Fruit fly (Drosophila melanogaster) whole organism, embryonic: ENCODE measurements around the gene CG13138.
A peak's percentile ranks its signal among the peaks of the same experiment; 100 is the strongest.

Experiments
- Ada2b ChIP-seq: fragments of 200-800 bp; sonication (Bioruptor generic); IDR thresholded peaks from 2 replicates; pipeline ENCODE4 v1.3.6; 2022; ENCODE audit warnings: missing biosample characterization, missing genetic modification characterization
- CG11560 ChIP-seq: fragments of 200-800 bp; sonication (Bioruptor generic); IDR thresholded peaks from 3 replicates; pipeline ENCODE4 v1.3.6; 2022; ENCODE audit warnings: missing biosample characterization, missing genetic modification characterization
- CG11696 ChIP-seq: fragments of 200-800 bp; sonication (Bioruptor generic); IDR thresholded peaks from 2 replicates; pipeline ENCODE4 v1.3.6; 2022; ENCODE audit warnings: missing biosample characterization, missing genetic modification characterization
- CG12104 ChIP-seq: fragments of 200-800 bp; sonication (Bioruptor generic); optimal IDR thresholded peaks from 3 replicates; lab custom pipeline; 2016; ENCODE audit warnings: missing biosample characterization, missing genetic modification characterization
- CG13287 ChIP-seq: fragments of 200-800 bp; sonication (Bioruptor generic); IDR thresholded peaks from 2 replicates; pipeline ENCODE4 v1.3.6; 2022; ENCODE audit warnings: missing biosample characterization, missing genetic modification characterization; ENCODE audit not compliant: partially characterized antibody
- CG13424 ChIP-seq: fragments of 200-800 bp; sonication (Bioruptor generic); optimal IDR thresholded peaks from 2 replicates; lab custom pipeline; 2019; ENCODE audit warnings: missing biosample characterization, mild to moderate bottlenecking, missing genetic modification characterization, moderate library complexity
- CG18011 ChIP-seq: fragments of 200-800 bp; sonication (Bioruptor generic); optimal IDR thresholded peaks from 2 replicates; lab custom pipeline; 2017; ENCODE audit warnings: missing biosample characterization, missing genetic modification characterization, mild to moderate bottlenecking, moderate library complexity, missing genotype
- CG2116 ChIP-seq: fragments of 200-800 bp; sonication (Bioruptor generic); optimal IDR thresholded peaks from 3 replicates; lab custom pipeline; 2018; ENCODE audit warnings: missing biosample characterization, mild to moderate bottlenecking, missing genetic modification characterization
- CG2129 ChIP-seq: fragments of 200-800 bp; sonication (Bioruptor generic); IDR thresholded peaks from 2 replicates; pipeline ENCODE4 v1.3.6; 2022; ENCODE audit warnings: missing biosample characterization, missing genetic modification characterization; ENCODE audit not compliant: partially characterized antibody
- CG32772 ChIP-seq: fragments of 200-800 bp; sonication (Bioruptor generic); IDR thresholded peaks from 2 replicates; pipeline ENCODE4 v1.3.6; 2022; ENCODE audit warnings: missing biosample characterization, missing genetic modification characterization
- CG5180 ChIP-seq: fragments of 200-800 bp; sonication (Bioruptor generic); optimal IDR thresholded peaks from 3 replicates; lab custom pipeline; 2017; ENCODE audit warnings: missing biosample characterization, missing genetic modification characterization, mild to moderate bottlenecking, moderate library complexity, missing genetic modification reagents
- CG6272 ChIP-seq: fragments of 200-800 bp; sonication (Bioruptor generic); IDR thresholded peaks from 2 replicates; pipeline ENCODE4 v1.3.6; 2022; ENCODE audit warnings: missing biosample characterization, missing genetic modification characterization
- CG6689 ChIP-seq: fragments of 200-800 bp; sonication (Bioruptor generic); IDR thresholded peaks from 2 replicates; pipeline ENCODE4 v1.3.6; 2022; ENCODE audit warnings: missing biosample characterization, missing genetic modification characterization
- CG6765 ChIP-seq: fragments of 200-800 bp; sonication (Bioruptor generic); optimal IDR thresholded peaks from 3 replicates; lab custom pipeline; 2017; ENCODE audit warnings: missing biosample characterization, mild to moderate bottlenecking, missing genetic modification characterization
- CG9727 ChIP-seq: fragments of 200-800 bp; sonication (Bioruptor generic); optimal IDR thresholded peaks from 3 replicates; lab custom pipeline; 2017; ENCODE audit warnings: missing biosample characterization, mild to moderate bottlenecking, missing genetic modification characterization
- CG9797 ChIP-seq: fragments of 200-800 bp; sonication (Bioruptor generic); optimal IDR thresholded peaks from 3 replicates; lab custom pipeline; 2018; ENCODE audit warnings: missing biosample characterization, mild to moderate bottlenecking, missing genetic modification characterization
- CG9817 ChIP-seq: fragments of 200-800 bp; sonication (Bioruptor generic); optimal IDR thresholded peaks from 2 replicates; lab custom pipeline; 2018; ENCODE audit warnings: missing biosample characterization, mild to moderate bottlenecking, missing genetic modification characterization, moderate library complexity
- CG9932 ChIP-seq: fragments of 200-800 bp; sonication (Bioruptor generic); IDR thresholded peaks from 2 replicates; pipeline ENCODE4 v1.3.6; 2022; ENCODE audit warnings: missing biosample characterization, missing genetic modification characterization
- HHEX ChIP-seq: fragments of 200-800 bp; sonication (Bioruptor generic); optimal IDR thresholded peaks from 3 replicates; lab custom pipeline; 2017; ENCODE audit warnings: missing biosample characterization, mild to moderate bottlenecking, missing genetic modification characterization, missing genetic modification reagents
- MBD-R2 ChIP-seq: fragments of 200-800 bp; sonication (Bioruptor generic); IDR thresholded peaks from 2 replicates; pipeline ENCODE4 v1.3.6; 2022; ENCODE audit warnings: missing biosample characterization, missing genetic modification characterization
- Mad ChIP-seq: fragments of 200-800 bp; sonication (Bioruptor generic); optimal IDR thresholded peaks from 2 replicates; lab custom pipeline; 2016; ENCODE audit warnings: missing biosample characterization, missing genetic modification characterization
- Mes4 ChIP-seq: fragments of 200-800 bp; sonication (Bioruptor generic); optimal IDR thresholded peaks from 2 replicates; lab custom pipeline; 2016; ENCODE audit warnings: missing biosample characterization, missing genetic modification characterization
- Pdp1 ChIP-seq, 2 experiments: fragments of 200-800 bp; sonication (Bioruptor generic); optimal IDR thresholded peaks; 3 replicates each; lab custom pipeline; 2016; ENCODE audit warnings: missing biosample characterization in 2 of 2, missing genetic modification characterization in 2 of 2, mild to moderate bottlenecking in 1 of 2, moderate library complexity in 1 of 2
- Rfx ChIP-seq: fragments of 200-800 bp; sonication (Bioruptor generic); IDR thresholded peaks from 2 replicates; pipeline ENCODE4 v1.3.6; 2022; ENCODE audit warnings: missing biosample characterization, missing genetic modification characterization
- Six4 ChIP-seq: fragments of 200-800 bp; sonication (Bioruptor generic); optimal IDR thresholded peaks from 2 replicates; lab custom pipeline; 2016; ENCODE audit warnings: missing biosample characterization, missing genetic modification characterization
- Stat92E ChIP-seq, 3 experiments: fragments of >200 bp in 2 of 3; fragments of 200-800 bp in 1 of 3; sonication (Bioruptor generic) in 1 of 3; optimal IDR thresholded peaks; 2 replicates each; lab custom pipeline; 2017 to 2019; ENCODE audit warnings: missing biosample characterization in 3 of 3, missing genetic modification characterization in 3 of 3, mild to moderate bottlenecking in 1 of 3, moderate library complexity in 1 of 3
- Tbp ChIP-seq: fragments of >200 bp; optimal IDR thresholded peaks from 2 replicates; lab custom pipeline; 2018; ENCODE audit warnings: missing biosample characterization, missing genetic modification characterization
- Usf ChIP-seq: fragments of 200-800 bp; sonication (Bioruptor generic); optimal IDR thresholded peaks from 2 replicates; lab custom pipeline; 2017; ENCODE audit warnings: missing genotype, missing biosample characterization, missing genetic modification characterization
- Xrp1 ChIP-seq: fragments of 200-800 bp; sonication (Bioruptor generic); IDR thresholded peaks from 2 replicates; pipeline ENCODE4 v1.3.6; 2022; ENCODE audit warnings: missing biosample characterization, missing genetic modification characterization
- ab ChIP-seq: fragments of 200-800 bp; sonication (Bioruptor generic); optimal IDR thresholded peaks from 2 replicates; lab custom pipeline; 2016; ENCODE audit warnings: missing biosample characterization, missing genetic modification characterization
- bbx ChIP-seq: fragments of 200-800 bp; sonication (Bioruptor generic); IDR thresholded peaks from 2 replicates; pipeline ENCODE4 v1.3.6; 2022; ENCODE audit warnings: missing biosample characterization, missing genetic modification characterization; ENCODE audit not compliant: partially characterized antibody
- bowl ChIP-seq: fragments of 200-800 bp; sonication (Bioruptor generic); IDR thresholded peaks from 2 replicates; pipeline ENCODE4 v1.3.6; 2022; ENCODE audit warnings: missing biosample characterization, missing genetic modification characterization
- croc ChIP-seq: fragments of 200-800 bp; sonication (Bioruptor generic); conservative IDR thresholded peaks from 3 replicates; pipeline ENCODE4 v1.3.6; 2022; ENCODE audit warnings: missing biosample characterization, missing genetic modification characterization
- crp ChIP-seq, 2 experiments: fragments of 200-800 bp; sonication (Bioruptor generic); optimal IDR thresholded peaks; 2 replicates in 1 of 2; 3 replicates in 1 of 2; lab custom pipeline; 2017; ENCODE audit warnings: missing biosample characterization in 2 of 2, missing genetic modification characterization in 2 of 2, mild to moderate bottlenecking in 1 of 2, moderate library complexity in 1 of 2
- dm ChIP-seq: fragments of 200-800 bp; sonication (Bioruptor generic); optimal IDR thresholded peaks from 3 replicates; lab custom pipeline; 2016; ENCODE audit warnings: missing biosample characterization, missing genetic modification characterization
- fd102C ChIP-seq: fragments of 200-800 bp; sonication (Bioruptor generic); optimal IDR thresholded peaks from 2 replicates; lab custom pipeline; 2018; ENCODE audit warnings: missing biosample characterization, mild to moderate bottlenecking, missing genetic modification characterization, moderate library complexity
- gfzf ChIP-seq: fragments of 200-800 bp; sonication (Bioruptor generic); optimal IDR thresholded peaks from 2 replicates; lab custom pipeline; 2016; ENCODE audit warnings: missing biosample characterization, mild to moderate bottlenecking, missing genetic modification characterization, moderate library complexity
- grau ChIP-seq: fragments of 200-800 bp; optimal IDR thresholded peaks from 3 replicates; lab custom pipeline; 2019; ENCODE audit warnings: missing biosample characterization, mild to moderate bottlenecking, missing genetic modification characterization, moderate library complexity
- jigr1 ChIP-seq: fragments of 200-800 bp; sonication (Bioruptor generic); IDR thresholded peaks from 3 replicates; pipeline ENCODE4 v1.3.6; 2022; ENCODE audit warnings: missing biosample characterization, missing genetic modification characterization
- knrl ChIP-seq: fragments of 200-800 bp; sonication (Bioruptor generic); IDR thresholded peaks from 3 replicates; pipeline ENCODE4 v1.3.6; 2022; ENCODE audit warnings: missing biosample characterization, missing genetic modification characterization; ENCODE audit not compliant: partially characterized antibody
- lmd ChIP-seq: fragments of 200-800 bp; sonication (Bioruptor generic); IDR thresholded peaks from 2 replicates; pipeline ENCODE4 v1.3.6; 2022; ENCODE audit warnings: missing biosample characterization, missing genetic modification characterization
- nmo ChIP-seq: fragments of 200-800 bp; sonication (Bioruptor generic); optimal IDR thresholded peaks from 2 replicates; lab custom pipeline; 2018; ENCODE audit warnings: missing biosample characterization, mild to moderate bottlenecking, missing genetic modification characterization, moderate library complexity
- salm ChIP-seq: fragments of 200-800 bp; sonication (Bioruptor generic); optimal IDR thresholded peaks from 2 replicates; lab custom pipeline; 2018; ENCODE audit warnings: missing biosample characterization, mild to moderate bottlenecking, missing genetic modification characterization
- shn ChIP-seq: fragments of 200-800 bp; sonication (Bioruptor generic); optimal IDR thresholded peaks from 3 replicates; lab custom pipeline; 2016; ENCODE audit warnings: missing biosample characterization, missing genetic modification characterization
- sim ChIP-seq: fragments of 200-800 bp; sonication (Bioruptor generic); IDR thresholded peaks from 2 replicates; pipeline ENCODE4 v1.3.6; 2022; ENCODE audit warnings: missing biosample characterization, missing genetic modification characterization
- wek ChIP-seq: fragments of 200-800 bp; sonication (Bioruptor generic); optimal IDR thresholded peaks from 3 replicates; lab custom pipeline; 2018; ENCODE audit warnings: missing biosample characterization, mild to moderate bottlenecking, missing genetic modification characterization, moderate library complexity
- yki ChIP-seq: fragments of >200 bp; optimal IDR thresholded peaks from 3 replicates; lab custom pipeline; 2018
- z ChIP-seq: fragments of 200-800 bp; sonication (Bioruptor generic); IDR thresholded peaks from 3 replicates; pipeline ENCODE4 v1.3.6; 2022; ENCODE audit warnings: missing biosample characterization, missing genetic modification characterization

The CG13138 gene

DNA sequence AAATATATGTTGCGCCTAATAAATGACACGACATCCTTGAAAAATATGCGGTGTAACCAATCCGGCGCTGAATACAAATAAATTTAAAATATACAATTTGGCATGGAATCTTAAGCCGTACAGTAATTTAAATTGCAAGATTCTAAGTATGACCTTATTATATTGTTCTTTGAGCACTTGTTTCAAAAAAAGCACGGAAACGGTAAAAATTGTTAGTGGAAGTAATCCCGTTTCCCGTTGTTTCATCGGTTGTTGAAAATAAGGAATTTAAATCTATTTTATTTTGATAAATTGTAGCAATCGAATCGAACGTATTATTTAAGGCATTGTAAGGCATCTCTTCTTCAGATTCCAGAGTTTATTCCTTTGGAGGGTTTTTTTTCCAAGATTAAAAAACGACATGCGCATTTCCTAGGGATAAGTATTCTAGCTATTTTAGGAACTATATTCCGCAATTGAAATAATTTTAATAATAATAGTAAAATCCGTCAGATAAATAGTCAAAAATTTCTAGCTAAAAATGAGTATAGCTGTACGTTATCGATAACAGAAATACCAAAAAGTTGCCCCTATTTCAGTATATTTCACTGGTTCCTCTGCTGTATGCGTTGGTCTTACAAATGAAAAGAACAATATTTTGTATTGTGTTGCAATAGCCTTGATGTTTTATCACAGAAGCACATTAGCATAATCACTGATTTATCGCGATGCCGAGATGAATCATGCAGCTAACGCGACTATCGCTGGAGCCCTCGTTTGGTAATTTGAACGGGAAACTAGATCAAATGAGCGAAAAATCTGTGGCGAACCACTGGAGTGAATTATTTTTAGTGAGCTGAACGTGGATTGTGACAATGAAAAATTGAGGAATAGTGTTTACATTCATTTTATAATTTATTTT is 31.5 kb upstream of the CG13138 start, which contains the start of gene GATAd (continued):
- TF ChIP-seq CG6765 (GFP tag; lab: Kevin White, UChicago): no peak
- TF ChIP-seq CG11560 (tag; lab: Robert Waterston, UW): no peak
- TF ChIP-seq sim (GFP tag; lab: Robert Waterston, UW): no peak
- TF ChIP-seq CG6689 (GFP tag; lab: Robert Waterston, UW): peak; percentile 6; the same call in 1 of the 2 replicates
- no peak for TF ChIP-seq Usf (GFP tag; lab: Kevin White, UChicago)
- TF ChIP-seq Tbp (GFP tag; lab: Kevin White, UChicago): peak; percentile 64
- TF ChIP-seq jigr1 (GFP tag; lab: Robert Waterston, UW): no peak
- TF ChIP-seq crp (GFP tag; optimal IDR thresholded peaks at IDR 0.05; lab: Kevin White, UChicago): no peak
- TF ChIP-seq CG5180 (GFP tag; lab: Kevin White, UChicago): no peak
- TF ChIP-seq CG6272 (GFP tag; lab: Robert Waterston, UW): no peak
- TF ChIP-seq ab (GFP tag; lab: Kevin White, UChicago): no peak
- TF ChIP-seq Ada2b (GFP tag; lab: Robert Waterston, UW): no peak
- TF ChIP-seq bowl (GFP tag; lab: Robert Waterston, UW): no peak
- TF ChIP-seq yki: no peak
- no peak for TF ChIP-seq HHEX
- 0 out of 2 replicates have a peak, but pooled peaks have one; percentile 26 for TF ChIP-seq CG9932
- no peak for TF ChIP-seq CG2129 (GFP tag; lab: Robert Waterston, UW)
- TF ChIP-seq Stat92E (GFP tag; optimal IDR thresholded peaks at IDR 0.05; lab: Kevin White, UChicago): peak in 1 of 3 experiments; percentile 44
- peak; percentile 19 for TF ChIP-seq grau (tag; lab: Kevin White, UChicago)
- TF ChIP-seq lmd: no peak
- peak; percentile 19; the same call in 1 of the 2 replicates for TF ChIP-seq MBD-R2
- peak; percentile 25 for TF ChIP-seq nmo (GFP tag; lab: Kevin White, UChicago)
- no peak for TF ChIP-seq shn (GFP tag; lab: Kevin White, UChicago)
- TF ChIP-seq Mes4: no peak
- TF ChIP-seq CG12104: no peak
- TF ChIP-seq salm: no peak
- TF ChIP-seq gfzf (GFP tag; lab: Kevin White, UChicago): peak; percentile 58
- TF ChIP-seq Pdp1 (GFP tag; optimal IDR thresholded peaks at IDR 0.05; lab: Kevin White, UChicago): peak in 1 of 2 experiments; percentile 2
- TF ChIP-seq CG2116 (GFP tag; lab: Kevin White, UChicago): peak; percentile 25
- no peak for TF ChIP-seq CG32772
- peak; percentile 5 for TF ChIP-seq wek
- TF ChIP-seq fd102C (GFP tag; lab: Kevin White, UChicago): no peak
- TF ChIP-seq CG9797: peak; percentile 52
- no peak for TF ChIP-seq Mad (GFP tag; lab: Kevin White, UChicago)
- TF ChIP-seq CG13424 (tag; lab: Kevin White, UChicago): peak; percentile 21
- no peak for TF ChIP-seq Xrp1 (GFP tag; lab: Robert Waterston, UW)
- TF ChIP-seq Six4 (GFP tag; lab: Kevin White, UChicago): no peak
- no peak for TF ChIP-seq croc (GFP tag; lab: Robert Waterston, UW)
- no peak for TF ChIP-seq Rfx (GFP tag; lab: Robert Waterston, UW)
- 0 out of 2 replicates have a peak, but pooled peaks have one; percentile 16 for TF ChIP-seq bbx (GFP tag; lab: Robert Waterston, UW)
- peak; percentile 47; the same call in 1 of the 2 replicates for TF ChIP-seq CG13287
- 0 out of 3 replicates have a peak, but pooled peaks have one; percentile 37 for TF ChIP-seq knrl (GFP tag; lab: Robert Waterston, UW)
- TF ChIP-seq CG9817: no peak
- no peak for TF ChIP-seq z (GFP tag; lab: Robert Waterston, UW)
- no peak for TF ChIP-seq CG9727 (GFP tag; lab: Kevin White, UChicago)
- TF ChIP-seq CG11696 (GFP tag; lab: Robert Waterston, UW): no peak
- no peak for TF ChIP-seq CG18011 (GFP tag; lab: Kevin White, UChicago)
- no peak for TF ChIP-seq dm (GFP tag; lab: Kevin White, UChicago)
